Worm (Caenorhabditis elegans) whole organism, young adult: ENCODE data around the gene hrpu-1.

ENCODE experiments used
- B0035.1 ChIP-seq: sonication (generic microtip); optimal IDR thresholded peaks from 2 replicates; lab custom pipeline; 2016; ENCODE audit warnings: missing genetic modification characterization, mild to moderate bottlenecking, missing compliant biosample characterization, missing genotype, missing genetic modification reagents
- C06A6.2 ChIP-seq: fragments of 200-800 bp; sonication (Bioruptor generic); conservative IDR thresholded peaks from 2 replicates; pipeline ENCODE4 v1.3.6; 2022; ENCODE audit warnings: missing genetic modification characterization, missing compliant biosample characterization
- D2030.7 ChIP-seq: fragments of 200-800 bp; sonication (Bioruptor generic); IDR thresholded peaks from 2 replicates; pipeline ENCODE4 v1.3.6; 2022; ENCODE audit warnings: missing genetic modification reagents, missing genetic modification characterization, missing compliant biosample characterization
- F22D6.2 ChIP-seq: sonication (generic microtip); optimal IDR thresholded peaks from 2 replicates; lab custom pipeline; 2016; ENCODE audit warnings: mild to moderate bottlenecking, missing genetic modification characterization, missing compliant biosample characterization
- F39B2.1 ChIP-seq: fragments of 200-800 bp; sonication (Bioruptor generic); IDR thresholded peaks from 2 replicates; pipeline ENCODE4 v1.3.6; 2022; ENCODE audit warnings: missing genetic modification reagents, missing genetic modification characterization, missing compliant biosample characterization
- F55B11.4 ChIP-seq: sonication (generic microtip); optimal IDR thresholded peaks from 2 replicates; lab custom pipeline; 2016; ENCODE audit warnings: missing compliant biosample characterization, missing genetic modification characterization, borderline replicate concordance; ENCODE audit not compliant: insufficient read depth
- T07F8.4 ChIP-seq: sonication (generic microtip); optimal IDR thresholded peaks from 2 replicates; lab custom pipeline; 2016; ENCODE audit warnings: mild to moderate bottlenecking, missing genetic modification characterization, moderate library complexity, missing compliant biosample characterization
- Y53G8AR.9 ChIP-seq: fragments of 200-800 bp; sonication (Bioruptor generic); conservative IDR thresholded peaks from 2 replicates; pipeline ENCODE4 v1.3.6; 2022; ENCODE audit warnings: missing genetic modification reagents, missing genetic modification characterization, missing compliant biosample characterization
- Y95B8A.8 ChIP-seq: fragments of 200-800 bp; sonication (Bioruptor generic); IDR thresholded peaks from 2 replicates; pipeline ENCODE4 v1.3.6; 2022; ENCODE audit warnings: missing genetic modification reagents, missing genetic modification characterization, missing compliant biosample characterization
- akir-1 ChIP-seq: fragments of 200-800 bp; sonication (Bioruptor generic); optimal IDR thresholded peaks from 2 replicates; lab custom pipeline; 2018; ENCODE audit warnings: mild to moderate bottlenecking, missing genetic modification characterization, moderate library complexity, missing compliant biosample characterization
- aptf-2 ChIP-seq: fragments of 200-800 bp; sonication (Bioruptor generic); conservative IDR thresholded peaks from 2 replicates; pipeline ENCODE4 v1.3.6; 2022; ENCODE audit warnings: missing genetic modification reagents, missing genetic modification characterization, missing compliant biosample characterization
- atf-7 ChIP-seq: sonication (generic microtip); optimal IDR thresholded peaks from 2 replicates; lab custom pipeline; 2017; ENCODE audit warnings: mild to moderate bottlenecking, missing genetic modification characterization, missing compliant biosample characterization
- attf-3 ChIP-seq: fragments of 200-800 bp; sonication (Bioruptor generic); conservative IDR thresholded peaks from 2 replicates; pipeline ENCODE4 v1.3.6; 2022; ENCODE audit warnings: missing genetic modification reagents, missing genetic modification characterization, missing compliant biosample characterization
- attf-5 ChIP-seq: fragments of 200-800 bp; sonication (Bioruptor generic); optimal IDR thresholded peaks from 2 replicates; lab custom pipeline; 2018; ENCODE audit warnings: mild to moderate bottlenecking, missing genetic modification characterization, missing compliant biosample characterization
- attf-6 ChIP-seq: fragments of 200-800 bp; sonication (Bioruptor generic); IDR thresholded peaks from 2 replicates; pipeline ENCODE4 v1.3.6; 2022; ENCODE audit warnings: missing genetic modification reagents, missing genetic modification characterization, missing compliant biosample characterization
- cebp-1 ChIP-seq, 2 experiments: fragments of 200-800 bp in 1 of 2; sonication (Bioruptor generic) in 1 of 2; sonication (generic microtip) in 1 of 2; IDR thresholded peaks in 1 of 2; optimal IDR thresholded peaks in 1 of 2; 2 replicates each; pipeline versions ENCODE4 v1.3.6 to Lab custom; 2017 to 2022; ENCODE audit warnings: missing compliant biosample characterization in 2 of 2, missing genetic modification characterization in 2 of 2, mild to moderate bottlenecking in 1 of 2, missing genetic modification reagents in 1 of 2, moderate library complexity in 1 of 2
- ceh-27 ChIP-seq: fragments of 200-800 bp; sonication (Bioruptor generic); optimal IDR thresholded peaks from 2 replicates; lab custom pipeline; 2018; ENCODE audit warnings: mild to moderate bottlenecking, missing genetic modification characterization, moderate library complexity, missing compliant biosample characterization
- ceh-40 ChIP-seq: fragments of 200-800 bp; sonication (Bioruptor generic); IDR thresholded peaks from 2 replicates; pipeline ENCODE4 v1.3.6; 2022; ENCODE audit warnings: missing genetic modification characterization, missing compliant biosample characterization
- ceh-58 ChIP-seq: fragments of 200-800 bp; sonication (Bioruptor generic); IDR thresholded peaks from 2 replicates; pipeline ENCODE4 v1.3.6; 2022; ENCODE audit warnings: missing genetic modification characterization, missing compliant biosample characterization
- die-1 ChIP-seq: sonication (generic microtip); optimal IDR thresholded peaks from 2 replicates; lab custom pipeline; 2016; ENCODE audit warnings: missing genotype, mild to moderate bottlenecking, missing genetic modification characterization, missing compliant biosample characterization
- dpff-1 ChIP-seq: sonication (generic microtip); optimal IDR thresholded peaks from 2 replicates; lab custom pipeline; 2017; ENCODE audit warnings: mild to moderate bottlenecking, missing genetic modification characterization, missing compliant biosample characterization
- egl-44 ChIP-seq: fragments of 200-800 bp; sonication (Bioruptor generic); IDR thresholded peaks from 2 replicates; pipeline ENCODE4 v1.3.6; 2022; ENCODE audit warnings: missing genetic modification reagents, missing genetic modification characterization, missing compliant biosample characterization
- egrh-3 ChIP-seq: fragments of 200-800 bp; sonication (Bioruptor generic); IDR thresholded peaks from 2 replicates; pipeline ENCODE4 v1.3.6; 2022; ENCODE audit warnings: missing genetic modification reagents, missing genetic modification characterization, missing compliant biosample characterization
- hlh-12 ChIP-seq: sonication (generic microtip); optimal IDR thresholded peaks from 2 replicates; lab custom pipeline; 2016; ENCODE audit warnings: missing genetic modification characterization, missing compliant biosample characterization
- hlh-26 ChIP-seq: fragments of 200-800 bp; sonication (Bioruptor generic); conservative IDR thresholded peaks from 2 replicates; pipeline ENCODE4 v1.3.6; 2022; ENCODE audit warnings: missing genetic modification reagents, missing genetic modification characterization, missing compliant biosample characterization
- hmg-1.2 ChIP-seq: fragments of 200-800 bp; sonication (Bioruptor generic); IDR thresholded peaks from 2 replicates; pipeline ENCODE4 v1.3.6; 2022; ENCODE audit warnings: missing genetic modification reagents, missing genetic modification characterization, missing compliant biosample characterization
- lin-26 ChIP-seq: fragments of 200-800 bp; sonication (Bioruptor generic); IDR thresholded peaks from 2 replicates; pipeline ENCODE4 v1.3.6; 2022; ENCODE audit warnings: missing genetic modification reagents, missing genetic modification characterization, missing compliant biosample characterization
- lin-40 ChIP-seq: sonication (generic microtip); optimal IDR thresholded peaks from 2 replicates; lab custom pipeline; 2016; ENCODE audit warnings: missing genetic modification characterization, mild to moderate bottlenecking, missing compliant biosample characterization, missing genotype, missing genetic modification reagents
- lsl-1 ChIP-seq: fragments of 200-800 bp; sonication (Bioruptor generic); optimal IDR thresholded peaks from 2 replicates; lab custom pipeline; 2018; ENCODE audit warnings: mild to moderate bottlenecking, missing genetic modification characterization, moderate library complexity, missing compliant biosample characterization
- madf-10 ChIP-seq: sonication (generic microtip); optimal IDR thresholded peaks from 2 replicates; lab custom pipeline; 2016; ENCODE audit warnings: mild to moderate bottlenecking, missing genetic modification characterization, missing compliant biosample characterization
- mcd-1 ChIP-seq: fragments of 200-800 bp; sonication (Bioruptor generic); IDR thresholded peaks from 2 replicates; pipeline ENCODE4 v1.3.6; 2022; ENCODE audit warnings: missing genetic modification reagents, missing genetic modification characterization, missing compliant biosample characterization
- mel-28 ChIP-seq: sonication (generic microtip); optimal IDR thresholded peaks from 2 replicates; lab custom pipeline; 2016; ENCODE audit warnings: borderline replicate concordance, mild to moderate bottlenecking, missing genetic modification characterization, missing compliant biosample characterization
- mxl-1 ChIP-seq: sonication (generic microtip); optimal IDR thresholded peaks from 2 replicates; lab custom pipeline; 2016; ENCODE audit warnings: missing genetic modification characterization, missing compliant biosample characterization
- nhr-80 ChIP-seq: sonication (generic microtip); optimal IDR thresholded peaks from 2 replicates; lab custom pipeline; 2016; ENCODE audit warnings: missing genetic modification characterization, missing compliant biosample characterization
- rcor-1 ChIP-seq: fragments of 200-800 bp; sonication (Bioruptor generic); IDR thresholded peaks from 2 replicates; pipeline ENCODE4 v1.3.6; 2022; ENCODE audit warnings: missing genetic modification reagents, missing genetic modification characterization, missing compliant biosample characterization
- rpc-1 ChIP-seq, 2 experiments: fragments of 150-350 bp in 1 of 2; sonication (generic microtip) in 1 of 2; optimal IDR thresholded peaks; 2 replicates each; lab custom pipeline; 2014 to 2018; ENCODE audit warnings: missing biosample characterization in 1 of 2, missing genetic modification characterization in 1 of 2, missing genetic modification reagents in 1 of 2, missing genotype in 1 of 2
- snpc-1.3 ChIP-seq: sonication (generic microtip); optimal IDR thresholded peaks from 2 replicates; lab custom pipeline; 2017; ENCODE audit warnings: missing genetic modification characterization, mild to moderate bottlenecking, missing compliant biosample characterization, antibody characterized with exemption, moderate library complexity, missing genotype, missing genetic modification reagents; ENCODE audit not compliant: insufficient read depth
- snpc-3.4 ChIP-seq: sonication (generic microtip); optimal IDR thresholded peaks from 2 replicates; lab custom pipeline; 2017; ENCODE audit warnings: missing genetic modification characterization, mild to moderate bottlenecking, missing compliant biosample characterization, antibody characterized with exemption, moderate library complexity, missing genotype, missing genetic modification reagents
- snpc-4 ChIP-seq, 5 experiments: fragments of 150-350 bp in 1 of 5; sonication (generic microtip) in 4 of 5; optimal IDR thresholded peaks; 2 replicates each; lab custom pipeline; 2014 to 2018; ENCODE audit warnings: missing genetic modification characterization in 5 of 5, missing biosample characterization in 3 of 5, antibody characterized with exemption in 2 of 5, mild to moderate bottlenecking in 2 of 5, missing compliant biosample characterization in 2 of 5, missing genotype in 2 of 5, moderate library complexity in 2 of 5, missing genetic modification reagents in 1 of 5
- somi-1 ChIP-seq: fragments of 200-800 bp; sonication (Bioruptor generic); optimal IDR thresholded peaks from 2 replicates; lab custom pipeline; 2018; ENCODE audit warnings: mild to moderate bottlenecking, missing genetic modification characterization, missing compliant biosample characterization
- tbp1 ChIP-seq: fragments of 200-800 bp; sonication (Bioruptor generic); optimal IDR thresholded peaks from 2 replicates; lab custom pipeline; 2018; ENCODE audit warnings: mild to moderate bottlenecking, missing genetic modification characterization, missing compliant biosample characterization
- unc-62 ChIP-seq: fragments of 150-350 bp; optimal IDR thresholded peaks from 2 replicates; lab custom pipeline; 2014; ENCODE audit warnings: missing biosample characterization, missing genetic modification reagents, missing genetic modification characterization
- ztf-18 ChIP-seq: sonication (generic microtip); optimal IDR thresholded peaks from 2 replicates; lab custom pipeline; 2016; ENCODE audit warnings: missing genotype, mild to moderate bottlenecking, missing genetic modification characterization, missing compliant biosample characterization
- ztf-26 ChIP-seq: sonication (generic microtip); optimal IDR thresholded peaks from 2 replicates; lab custom pipeline; 2017; ENCODE audit warnings: missing genetic modification characterization, missing compliant biosample characterization
- ztf-28 ChIP-seq: fragments of 200-800 bp; sonication (Bioruptor generic); IDR thresholded peaks from 2 replicates; pipeline ENCODE4 v1.3.6; 2022; ENCODE audit warnings: missing genetic modification reagents, missing genetic modification characterization, missing compliant biosample characterization

hrpu-1 gene

ce11 chrIV:15042159-15042936, 2.9 kb downstream of the hrpu-1 start (continued):
- TF ChIP-seq ztf-26 (tag; lab: Kevin White, UChicago) (no peak), B0035.1 (tag; lab: Kevin White, UChicago) (no peak), mxl-1 (tag; lab: Kevin White, UChicago) (no peak), egrh-3 (GFP tag; lab: Robert Waterston, UW) (peak; percentile 20; the same call in 1 of the 2 replicates), mel-28 (tag; lab: Kevin White, UChicago) (no peak), tbp1 (GFP tag; lab: Kevin White, UChicago) (peak; percentile 56), hmg-1.2 (GFP tag; lab: Robert Waterston, UW) (peak; percentile 41), snpc-1.3 (tag; lab: Kevin White, UChicago) (peak; percentile 47), F39B2.1 (no peak), atf-7 (tag; lab: Kevin White, UChicago) (no peak), unc-62 (GFP tag; lab: Kevin White, UChicago) (no peak), lsl-1 (peak; percentile 20), somi-1 (GFP tag; lab: Kevin White, UChicago) (no peak), aptf-2 (GFP tag; lab: Robert Waterston, UW) (no peak), lin-40 (tag; lab: Kevin White, UChicago) (no peak), ztf-18 (tag; lab: Kevin White, UChicago) (peak; percentile 76), cebp-1 (GFP tag; IDR thresholded peaks at IDR 0.05; lab: Robert Waterston, UW) (no peak), cebp-1 (tag; optimal IDR thresholded peaks at IDR 0.05; lab: Kevin White, UChicago) (peak; percentile 44), ceh-27 (GFP tag; lab: Kevin White, UChicago) (no peak), Y95B8A.8 (GFP tag; lab: Robert Waterston, UW) (no peak), C06A6.2 (GFP tag; lab: Robert Waterston, UW) (no peak), lin-26 (GFP tag; lab: Robert Waterston, UW) (peak; percentile 67), dpff-1 (tag; lab: Kevin White, UChicago) (no peak), die-1 (no peak), akir-1 (GFP tag; lab: Kevin White, UChicago) (no peak), rpc-1 (optimal IDR thresholded peaks at IDR 0.05; lab: Kevin White, UChicago) (no peak), rpc-1 (tag; optimal IDR thresholded peaks at IDR 0.05; lab: Kevin White, UChicago) (no peak), madf-10 (tag; lab: Kevin White, UChicago) (no peak), F22D6.2 (tag; lab: Kevin White, UChicago) (no peak), snpc-4 (GFP tag; optimal IDR thresholded peaks at IDR 0.05; lab: Kevin White, UChicago) (peak; percentile 68), snpc-4 (tag; optimal IDR thresholded peaks at IDR 0.05; lab: Kevin White, UChicago) (peak in 3 of 4 experiments; percentile 58 to 91 (median 80)), ztf-28 (GFP tag; lab: Robert Waterston, UW) (0 out of 2 replicates have a peak, but pooled peaks have one; percentile 69), egl-44 (GFP tag; lab: Robert Waterston, UW) (no peak), ceh-40 (GFP tag; lab: Robert Waterston, UW) (no peak), attf-5 (GFP tag; lab: Kevin White, UChicago) (no peak), mcd-1 (GFP tag; lab: Robert Waterston, UW) (peak; percentile 41; the same call in 1 of the 2 replicates), hlh-26 (GFP tag; lab: Robert Waterston, UW) (0 out of 2 replicates have a peak, but pooled peaks have one; percentile 30), nhr-80 (tag; lab: Kevin White, UChicago) (no peak), attf-6 (GFP tag; lab: Robert Waterston, UW) (peak; percentile 92), snpc-3.4 (tag; lab: Kevin White, UChicago) (no peak), attf-3 (GFP tag; lab: Robert Waterston, UW) (no peak), Y53G8AR.9 (0 out of 2 replicates have a peak, but pooled peaks have one; percentile 65), F55B11.4 (tag; lab: Kevin White, UChicago) (no peak), ceh-58 (GFP tag; lab: Robert Waterston, UW) (0 out of 2 replicates have a peak, but pooled peaks have one; percentile 44), hlh-12 (no peak), T07F8.4 (tag; lab: Kevin White, UChicago) (no peak), rcor-1 (GFP tag; lab: Robert Waterston, UW) (no peak), D2030.7 (peak; percentile 59; the same call in 1 of the 2 replicates)
